Fruit fly (Drosophila melanogaster) whole organism: Measurements from ENCODE around the gene CG32428.

Source experiments
- EcR ChIP-seq, 2 experiments: fragments of >200 bp; optimal IDR thresholded peaks; 2 replicates each; lab custom pipeline; 2017; ENCODE audit warnings: missing biosample characterization in 2 of 2, missing genetic modification characterization in 2 of 2, missing genetic modification reagents in 2 of 2
- pan ChIP-seq: fragments of >200 bp; optimal IDR thresholded peaks from 2 replicates; lab custom pipeline; 2017
- psq ChIP-seq: fragments of >200 bp; optimal IDR thresholded peaks from 2 replicates; lab custom pipeline; 2017
- usp ChIP-seq: fragments of >200 bp; optimal IDR thresholded peaks from 2 replicates; lab custom pipeline; 2017; ENCODE audit warnings: missing biosample characterization, missing genetic modification characterization, mixed read lengths

- no peak for TF ChIP-seq EcR (GFP tag; optimal IDR thresholded peaks at IDR 0.05; lab: Kevin White, UChicago)
- no peak for TF ChIP-seq pan (lab: Kevin White, UChicago)
- no peak for TF ChIP-seq usp
- no peak for TF ChIP-seq psq (lab: Kevin White, UChicago)
Measured at dm6 chr3L:20464677-20465076, 8.8 kb downstream of the CG32428 start, which contains the start of gene atk.
